Worm (Caenorhabditis elegans): ENCODE measurements around the gene ddr-2.

ce11 chrX:3334115-3334514 lies 19.0 kb downstream of the ddr-2 start:
- TF ChIP-seq nhr-237 (tag; optimal IDR thresholded peaks at IDR 0.05) (no peak), elt-3 (tag; optimal IDR thresholded peaks at IDR 0.05) (no peak), snpc-4 (tag; optimal IDR thresholded peaks at IDR 0.05) (no peak), lin-32 (GFP tag; optimal IDR thresholded peaks at IDR 0.05) (no peak), blmp-1 (tag; optimal IDR thresholded peaks at IDR 0.05) (no peak), nhr-28 (tag; optimal IDR thresholded peaks at IDR 0.05) (no peak), mep-1 (tag; optimal IDR thresholded peaks at IDR 0.05) (no peak), ztf-11 (tag; optimal IDR thresholded peaks at IDR 0.05) (no peak), lin-13 (tag; optimal IDR thresholded peaks at IDR 0.05) (no peak), lsy-2 (tag; optimal IDR thresholded peaks at IDR 0.05) (no peak), nhr-12 (tag; optimal IDR thresholded peaks at IDR 0.05) (no peak), ces-1 (GFP tag; optimal IDR thresholded peaks at IDR 0.05) (no peak)
